Fruit fly (Drosophila melanogaster) whole organism, embryonic: Measurements from ENCODE around the gene CG33298.

Experiments used
- Bdp1 ChIP-seq: fragments of 200-800 bp; sonication (Bioruptor generic); optimal IDR thresholded peaks from 3 replicates; lab custom pipeline; 2016; ENCODE audit warnings: missing biosample characterization, missing genetic modification characterization
- CG10274 ChIP-seq: fragments of 200-800 bp; sonication (Bioruptor generic); optimal IDR thresholded peaks from 3 replicates; lab custom pipeline; 2017; ENCODE audit warnings: missing biosample characterization, mild to moderate bottlenecking, missing genetic modification characterization
- CG10431 ChIP-seq: fragments of 200-800 bp; sonication (Bioruptor generic); optimal IDR thresholded peaks from 3 replicates; lab custom pipeline; 2018; ENCODE audit warnings: missing biosample characterization, mild to moderate bottlenecking, missing genetic modification characterization
- CG10654 ChIP-seq: fragments of 200-800 bp; sonication (Bioruptor generic); optimal IDR thresholded peaks from 2 replicates; lab custom pipeline; 2016; ENCODE audit warnings: missing biosample characterization, missing genetic modification characterization
- CG11247 ChIP-seq: fragments of 200-800 bp; sonication (Bioruptor generic); IDR thresholded peaks from 2 replicates; pipeline ENCODE4 v1.3.6; 2022; ENCODE audit warnings: missing biosample characterization, missing genetic modification characterization
- CG11695 ChIP-seq: fragments of 200-800 bp; sonication (Bioruptor generic); IDR thresholded peaks from 3 replicates; pipeline ENCODE4 v1.3.6; 2022; ENCODE audit warnings: missing biosample characterization, missing genetic modification characterization
- CG14710 ChIP-seq: fragments of 200-800 bp; sonication (Bioruptor generic); optimal IDR thresholded peaks from 3 replicates; lab custom pipeline; 2019; ENCODE audit warnings: missing biosample characterization, mild to moderate bottlenecking, missing genetic modification characterization, moderate library complexity
- CG14965 ChIP-seq: fragments of 200-800 bp; sonication (Bioruptor generic); optimal IDR thresholded peaks from 2 replicates; lab custom pipeline; 2016; ENCODE audit warnings: missing biosample characterization, missing genetic modification characterization, borderline replicate concordance
- CG15073 ChIP-seq: fragments of 200-800 bp; sonication (Bioruptor generic); optimal IDR thresholded peaks from 2 replicates; lab custom pipeline; 2016; ENCODE audit warnings: missing biosample characterization, missing genetic modification characterization
- CG17186 ChIP-seq: fragments of 200-800 bp; sonication (Bioruptor generic); optimal IDR thresholded peaks from 3 replicates; lab custom pipeline; 2017; ENCODE audit warnings: missing biosample characterization, missing genetic modification reagents, missing genetic modification characterization
- CG1832 ChIP-seq: fragments of 200-800 bp; sonication (Bioruptor generic); optimal IDR thresholded peaks from 2 replicates; lab custom pipeline; 2017; ENCODE audit warnings: missing biosample characterization, mild to moderate bottlenecking, missing genetic modification characterization, inconsistent platforms
- CG3407 ChIP-seq: fragments of 200-800 bp; sonication (Bioruptor generic); optimal IDR thresholded peaks from 2 replicates; lab custom pipeline; 2018; ENCODE audit warnings: missing biosample characterization, mild to moderate bottlenecking, missing genetic modification characterization
- CG34376 ChIP-seq: fragments of 200-800 bp; sonication (Bioruptor generic); optimal IDR thresholded peaks from 2 replicates; lab custom pipeline; 2018; ENCODE audit warnings: missing biosample characterization, mild to moderate bottlenecking, missing genetic modification characterization
- CG4360 ChIP-seq: fragments of 200-800 bp; sonication (Bioruptor generic); IDR thresholded peaks from 2 replicates; pipeline ENCODE4 v1.3.6; 2022; ENCODE audit warnings: missing biosample characterization, missing genetic modification characterization
- CG6791 ChIP-seq: fragments of 200-800 bp; sonication (Bioruptor generic); IDR thresholded peaks from 3 replicates; pipeline ENCODE4 v1.3.6; 2022; ENCODE audit warnings: missing biosample characterization, missing genetic modification characterization; ENCODE audit not compliant: partially characterized antibody
- CG6854 ChIP-seq: fragments of 200-800 bp; sonication (Bioruptor generic); optimal IDR thresholded peaks from 3 replicates; lab custom pipeline; 2017; ENCODE audit warnings: missing biosample characterization, mild to moderate bottlenecking, missing genetic modification characterization
- CG7963 ChIP-seq: fragments of 200-800 bp; sonication (Bioruptor generic); IDR thresholded peaks from 3 replicates; pipeline ENCODE4 v1.3.6; 2022; ENCODE audit warnings: missing biosample characterization, missing genetic modification characterization; ENCODE audit not compliant: partially characterized antibody
- CG8765 ChIP-seq: fragments of 200-800 bp; sonication (Bioruptor generic); IDR thresholded peaks from 2 replicates; pipeline ENCODE4 v1.3.6; 2022; ENCODE audit warnings: missing biosample characterization, missing genetic modification characterization
- CG9215 ChIP-seq: fragments of 200-800 bp; sonication (Bioruptor generic); IDR thresholded peaks from 2 replicates; pipeline ENCODE4 v1.3.6; 2022; ENCODE audit warnings: missing biosample characterization, missing genetic modification characterization
- Ets97D ChIP-seq: fragments of 200-800 bp; sonication (Bioruptor generic); optimal IDR thresholded peaks from 3 replicates; lab custom pipeline; 2016; ENCODE audit warnings: missing biosample characterization, missing genetic modification characterization
- Fer3 ChIP-seq: fragments of 200-800 bp; sonication (Bioruptor generic); optimal IDR thresholded peaks from 2 replicates; lab custom pipeline; 2018; ENCODE audit warnings: missing biosample characterization, mild to moderate bottlenecking, missing genetic modification characterization, moderate library complexity
- Gsc ChIP-seq: fragments of 200-800 bp; sonication (Bioruptor generic); IDR thresholded peaks from 2 replicates; pipeline ENCODE4 v1.3.6; 2022; ENCODE audit warnings: missing biosample characterization, missing genetic modification characterization
- H15 ChIP-seq: fragments of 200-800 bp; sonication (Bioruptor generic); IDR thresholded peaks from 3 replicates; pipeline ENCODE4 v1.3.6; 2022; ENCODE audit warnings: missing biosample characterization, missing genetic modification characterization
- HmgD ChIP-seq: fragments of 200-800 bp; sonication (Bioruptor generic); optimal IDR thresholded peaks from 3 replicates; lab custom pipeline; 2016; ENCODE audit warnings: missing biosample characterization, missing genetic modification characterization
- Hmr ChIP-seq: fragments of 200-800 bp; sonication (Bioruptor generic); optimal IDR thresholded peaks from 3 replicates; lab custom pipeline; 2017; ENCODE audit warnings: mild to moderate bottlenecking, missing biosample characterization, missing genetic modification reagents, missing genetic modification characterization
- Hmx ChIP-seq: fragments of 200-800 bp; sonication (Bioruptor generic); optimal IDR thresholded peaks from 2 replicates; lab custom pipeline; 2016; ENCODE audit warnings: missing biosample characterization, missing genetic modification characterization
- MBD-R2 ChIP-seq: fragments of 200-800 bp; sonication (Bioruptor generic); IDR thresholded peaks from 2 replicates; pipeline ENCODE4 v1.3.6; 2022; ENCODE audit warnings: missing biosample characterization, missing genetic modification characterization
- Meics ChIP-seq: fragments of 200-800 bp; sonication (Bioruptor generic); optimal IDR thresholded peaks from 2 replicates; lab custom pipeline; 2017; ENCODE audit warnings: missing biosample characterization, mild to moderate bottlenecking, missing genetic modification characterization
- Oaz ChIP-seq: fragments of 200-800 bp; sonication (Bioruptor generic); IDR thresholded peaks from 2 replicates; pipeline ENCODE4 v1.3.6; 2022; ENCODE audit warnings: missing biosample characterization, missing genetic modification characterization
- amos ChIP-seq: fragments of 200-800 bp; sonication (Bioruptor generic); IDR thresholded peaks from 2 replicates; pipeline ENCODE4 v1.3.6; 2022; ENCODE audit warnings: missing biosample characterization, missing genetic modification characterization; ENCODE audit not compliant: partially characterized antibody
- croc ChIP-seq: fragments of 200-800 bp; sonication (Bioruptor generic); conservative IDR thresholded peaks from 3 replicates; pipeline ENCODE4 v1.3.6; 2022; ENCODE audit warnings: missing biosample characterization, missing genetic modification characterization
- cwo ChIP-seq: fragments of 200-800 bp; sonication (Bioruptor generic); optimal IDR thresholded peaks from 3 replicates; lab custom pipeline; 2017; ENCODE audit warnings: missing biosample characterization, missing genetic modification characterization, mild to moderate bottlenecking, moderate library complexity, missing genetic modification reagents
- danr ChIP-seq: fragments of 200-800 bp; sonication (Bioruptor generic); IDR thresholded peaks from 2 replicates; pipeline ENCODE4 v1.3.6; 2022; ENCODE audit warnings: missing biosample characterization, missing genetic modification characterization
- dm ChIP-seq: fragments of 200-800 bp; sonication (Bioruptor generic); optimal IDR thresholded peaks from 3 replicates; lab custom pipeline; 2016; ENCODE audit warnings: missing biosample characterization, missing genetic modification characterization
- dpn ChIP-seq, 2 experiments: fragments of 200-800 bp; sonication (Bioruptor generic); optimal IDR thresholded peaks; 3 replicates each; lab custom pipeline; 2016; ENCODE audit warnings: missing biosample characterization in 2 of 2, missing genetic modification characterization in 2 of 2
- dysf ChIP-seq: fragments of 200-800 bp; sonication (Bioruptor generic); IDR thresholded peaks from 3 replicates; pipeline ENCODE4 v1.3.6; 2022; ENCODE audit warnings: missing biosample characterization, missing genetic modification characterization
- en ChIP-seq: fragments of 200-800 bp; sonication (Bioruptor generic); optimal IDR thresholded peaks from 2 replicates; lab custom pipeline; 2016; ENCODE audit warnings: missing biosample characterization, missing genetic modification characterization
- fu2 ChIP-seq: fragments of 200-800 bp; sonication (Bioruptor generic); optimal IDR thresholded peaks from 2 replicates; lab custom pipeline; 2016; ENCODE audit warnings: missing biosample characterization, missing genetic modification characterization
- gce ChIP-seq: fragments of 200-800 bp; sonication (Bioruptor generic); IDR thresholded peaks from 3 replicates; pipeline ENCODE4 v1.3.6; 2022; ENCODE audit warnings: missing biosample characterization, missing genetic modification characterization
- ham ChIP-seq: fragments of 200-800 bp; sonication (Bioruptor generic); IDR thresholded peaks from 2 replicates; pipeline ENCODE4 v1.3.6; 2022; ENCODE audit warnings: missing biosample characterization, missing genetic modification characterization
- hb ChIP-seq: fragments of 200-800 bp; sonication (Bioruptor generic); IDR thresholded peaks from 3 replicates; pipeline ENCODE4 v1.3.6; 2022; ENCODE audit warnings: missing biosample characterization, missing genetic modification characterization; ENCODE audit not compliant: partially characterized antibody
- ind ChIP-seq: fragments of 200-800 bp; sonication (Bioruptor generic); optimal IDR thresholded peaks from 3 replicates; lab custom pipeline; 2016; ENCODE audit warnings: missing biosample characterization, missing genetic modification characterization
- kni ChIP-seq: fragments of 200-800 bp; sonication (Bioruptor generic); optimal IDR thresholded peaks from 3 replicates; lab custom pipeline; 2017; ENCODE audit warnings: mild to moderate bottlenecking, missing biosample characterization, missing genetic modification reagents, missing genetic modification characterization
- nerfin-1 ChIP-seq: fragments of 200-800 bp; sonication (Bioruptor generic); optimal IDR thresholded peaks from 3 replicates; lab custom pipeline; 2019; ENCODE audit warnings: missing biosample characterization, mild to moderate bottlenecking, missing genetic modification characterization, moderate library complexity
- nerfin-2 ChIP-seq: fragments of 200-800 bp; sonication (Bioruptor generic); IDR thresholded peaks from 2 replicates; pipeline ENCODE4 v1.3.6; 2022; ENCODE audit warnings: missing biosample characterization, missing genetic modification characterization; ENCODE audit not compliant: partially characterized antibody
- peb ChIP-seq: fragments of 200-800 bp; sonication (Bioruptor generic); IDR thresholded peaks from 2 replicates; pipeline ENCODE4 v1.3.6; 2022; ENCODE audit warnings: missing biosample characterization, missing genetic modification characterization
- phol ChIP-seq: fragments of 200-800 bp; sonication (Bioruptor generic); optimal IDR thresholded peaks from 3 replicates; lab custom pipeline; 2018; ENCODE audit warnings: missing biosample characterization, mild to moderate bottlenecking, missing genetic modification characterization, moderate library complexity
- pros ChIP-seq: fragments of 200-800 bp; sonication (Bioruptor generic); optimal IDR thresholded peaks from 3 replicates; lab custom pipeline; 2019; ENCODE audit warnings: missing biosample characterization, mild to moderate bottlenecking, missing genetic modification characterization, moderate library complexity
- sr ChIP-seq: fragments of 200-800 bp; sonication (Bioruptor generic); IDR thresholded peaks from 3 replicates; pipeline ENCODE4 v1.3.6; 2022; ENCODE audit warnings: missing biosample characterization, missing genetic modification characterization
- ssp ChIP-seq: fragments of 200-800 bp; sonication (Bioruptor generic); IDR thresholded peaks from 2 replicates; pipeline ENCODE4 v1.3.6; 2022; ENCODE audit warnings: missing biosample characterization, missing genetic modification characterization
- tgo ChIP-seq: fragments of 200-800 bp; sonication (Bioruptor generic); IDR thresholded peaks from 3 replicates; pipeline ENCODE4 v1.3.6; 2022; ENCODE audit warnings: missing biosample characterization, missing genetic modification characterization
- vnd ChIP-seq: fragments of 200-800 bp; sonication (Bioruptor generic); IDR thresholded peaks from 3 replicates; pipeline ENCODE4 v1.3.6; 2022; ENCODE audit warnings: missing biosample characterization, missing genetic modification characterization; ENCODE audit not compliant: partially characterized antibody

CG33298 gene

dm6 chr2L:9495418-9495779, at the start of gene CG33298 (continued):
- TF ChIP-seq hb (GFP tag; lab: Robert Waterston, UW) (no peak), CG6854 (GFP tag; lab: Kevin White, UChicago) (no peak), HmgD (no peak), pros (GFP tag; lab: Kevin White, UChicago) (no peak), CG6791 (no peak), Hmx (no peak), tgo (GFP tag; lab: Robert Waterston, UW) (no peak), Hmr (peak; percentile 26), CG3407 (GFP tag; lab: Kevin White, UChicago) (no peak), fu2 (GFP tag; lab: Kevin White, UChicago) (no peak), vnd (GFP tag; lab: Robert Waterston, UW) (no peak), nerfin-1 (tag; lab: Kevin White, UChicago) (no peak), cwo (GFP tag; lab: Kevin White, UChicago) (peak; percentile 16), CG14965 (GFP tag; lab: Kevin White, UChicago) (no peak), Meics (GFP tag; lab: Kevin White, UChicago) (no peak), dm (GFP tag; lab: Kevin White, UChicago) (no peak), CG11695 (no peak), CG34376 (GFP tag; lab: Kevin White, UChicago) (no peak), CG10654 (no peak), Gsc (GFP tag; lab: Robert Waterston, UW) (no peak), en (no peak), CG4360 (GFP tag; lab: Robert Waterston, UW) (no peak), CG7963 (GFP tag; lab: Robert Waterston, UW) (no peak), CG11247 (no peak), MBD-R2 (peak; percentile 17; the same call in 1 of the 2 replicates), sr (no peak), Fer3 (tag; lab: Kevin White, UChicago) (no peak), peb (GFP tag; lab: Robert Waterston, UW) (no peak), CG10431 (no peak), CG1832 (GFP tag; lab: Kevin White, UChicago) (no peak), ind (GFP tag; lab: Kevin White, UChicago) (no peak), amos (GFP tag; lab: Robert Waterston, UW) (peak; percentile 52; the same call in 1 of the 2 replicates), ssp (GFP tag; lab: Robert Waterston, UW) (no peak), dysf (GFP tag; lab: Robert Waterston, UW) (no peak), Ets97D (GFP tag; lab: Kevin White, UChicago) (no peak), kni (peak; percentile 40), Oaz (GFP tag; lab: Robert Waterston, UW) (no peak), ham (GFP tag; lab: Robert Waterston, UW) (no peak), H15 (GFP tag; lab: Robert Waterston, UW) (no peak), CG10274 (GFP tag; lab: Kevin White, UChicago) (no peak), phol (no peak), nerfin-2 (no peak), gce (GFP tag; lab: Robert Waterston, UW) (no peak), Bdp1 (GFP tag; lab: Kevin White, UChicago) (no peak), croc (GFP tag; lab: Robert Waterston, UW) (no peak), dpn (GFP tag; optimal IDR thresholded peaks at IDR 0.05; lab: Kevin White, UChicago) (no peak), CG15073 (GFP tag; lab: Kevin White, UChicago) (no peak), CG8765 (GFP tag; lab: Robert Waterston, UW) (no peak), CG17186 (GFP tag; lab: Kevin White, UChicago) (no peak), danr (GFP tag; lab: Robert Waterston, UW) (no peak), CG9215 (GFP tag; lab: Robert Waterston, UW) (no peak), CG14710 (tag; lab: Kevin White, UChicago) (no peak)
